Worm (Caenorhabditis elegans) whole organism, L4/young adult: ENCODE measurements around the gene gly-7.
"Not testable (repeated sequence)": the region's sequence is repeated elsewhere in the genome, so short reads cannot be mapped to it uniquely, and the experiment has no call there.

Source experiments
- W03F9.2 ChIP-seq: fragments of 150-350 bp; optimal IDR thresholded peaks from 2 replicates; lab custom pipeline; 2014; ENCODE audit warnings: missing biosample characterization, missing genetic modification characterization
- dao-5 ChIP-seq: sonication (generic microtip); optimal IDR thresholded peaks from 2 replicates; lab custom pipeline; 2016; ENCODE audit warnings: missing genotype, missing genetic modification characterization, moderate library complexity, missing compliant biosample characterization

- not testable (repeated sequence) for TF ChIP-seq W03F9.2, dao-5 (tag; lab: Kevin White, UChicago)
These were observed 6.3 kb downstream of the gly-7 start, which contains the start of gene Y46H3A.5 for ce11 chrV:1814784-1815183.
